Worm (Caenorhabditis elegans) whole organism, L4 larva: ENCODE results near the gene cdh-1.

Experiments used
- D1046.2 ChIP-seq: fragments of 200-800 bp; sonication (Bioruptor generic); IDR thresholded peaks from 2 replicates; pipeline ENCODE4 v1.3.6; 2022; ENCODE audit warnings: missing genetic modification characterization, missing compliant biosample characterization
- F26F4.8 ChIP-seq: fragments of 200-800 bp; sonication (Bioruptor generic); conservative IDR thresholded peaks from 2 replicates; pipeline ENCODE4 v1.3.6; 2022; ENCODE audit warnings: missing genetic modification characterization, missing compliant biosample characterization
- F37D6.2 ChIP-seq: sonication (generic microtip); optimal IDR thresholded peaks from 2 replicates; lab custom pipeline; 2016; ENCODE audit warnings: mild to moderate bottlenecking, missing genetic modification characterization, missing compliant biosample characterization
- F49E8.2 ChIP-seq: sonication (generic microtip); optimal IDR thresholded peaks from 2 replicates; lab custom pipeline; 2016; ENCODE audit warnings: missing compliant biosample characterization, mild to moderate bottlenecking, missing genetic modification characterization, borderline replicate concordance
- R02D3.7 ChIP-seq: fragments of 150-350 bp; sonication (generic microtip); optimal IDR thresholded peaks from 3 replicates; lab custom pipeline; 2014; ENCODE audit warnings: missing biosample characterization, missing genetic modification characterization
- T26A8.4 ChIP-seq: fragments of 200-800 bp; sonication (Bioruptor generic); IDR thresholded peaks from 2 replicates; pipeline ENCODE4 v1.3.6; 2022; ENCODE audit warnings: missing genetic modification characterization, missing compliant biosample characterization
- Y105C5A.15 ChIP-seq: fragments of 200-800 bp; sonication (Bioruptor generic); IDR thresholded peaks from 2 replicates; pipeline ENCODE4 v1.3.6; 2022; ENCODE audit warnings: missing genetic modification characterization, missing compliant biosample characterization
- ZK546.5 ChIP-seq, 2 experiments: sonication (generic microtip); optimal IDR thresholded peaks; 2 replicates each; lab custom pipeline; 2017; ENCODE audit warnings: missing biosample characterization in 2 of 2, missing genetic modification characterization in 2 of 2
- aha-1 ChIP-seq: fragments of 150-350 bp; peaks from one replicate; lab custom pipeline; 2014; ENCODE audit warnings: missing biosample characterization, missing genetic modification characterization
- attf-4 ChIP-seq: sonication (generic microtip); optimal IDR thresholded peaks from 3 replicates; lab custom pipeline; 2017; ENCODE audit warnings: missing biosample characterization, missing genetic modification characterization
- ceh-28 ChIP-seq: fragments of 150-350 bp; optimal IDR thresholded peaks from 2 replicates; lab custom pipeline; 2014; ENCODE audit warnings: missing biosample characterization, missing genetic modification reagents, missing genetic modification characterization
- ceh-62 ChIP-seq: sonication (generic microtip); optimal IDR thresholded peaks from 2 replicates; lab custom pipeline; 2017; ENCODE audit warnings: missing biosample characterization, missing genetic modification characterization
- ceh-82 ChIP-seq: sonication (generic microtip); optimal IDR thresholded peaks from 2 replicates; lab custom pipeline; 2017; ENCODE audit warnings: missing biosample characterization, missing genetic modification characterization
- ces-1 ChIP-seq: fragments of 150-350 bp; sonication (generic microtip); optimal IDR thresholded peaks from 4 replicates; lab custom pipeline; 2014; ENCODE audit warnings: missing biosample characterization, missing genetic modification reagents, missing genetic modification characterization
- daf-19 ChIP-seq: fragments of 200-800 bp; sonication (Bioruptor generic); conservative IDR thresholded peaks from 2 replicates; pipeline ENCODE4 v1.3.6; 2022; ENCODE audit warnings: missing genetic modification characterization, missing compliant biosample characterization
- dmd-6 ChIP-seq: fragments of 200-800 bp; sonication (Bioruptor generic); IDR thresholded peaks from 2 replicates; pipeline ENCODE4 v1.3.6; 2022; ENCODE audit warnings: missing genetic modification reagents, missing genetic modification characterization, missing compliant biosample characterization
- duxl-1 ChIP-seq: sonication (generic microtip); optimal IDR thresholded peaks from 2 replicates; lab custom pipeline; 2016; ENCODE audit warnings: mild to moderate bottlenecking, missing genetic modification characterization, moderate library complexity, missing compliant biosample characterization; ENCODE audit not compliant: poor library complexity
- egl-43 ChIP-seq: fragments of 200-800 bp; sonication (Bioruptor generic); IDR thresholded peaks from 2 replicates; pipeline ENCODE4 v1.3.6; 2022; ENCODE audit warnings: missing genetic modification reagents, missing genetic modification characterization, missing compliant biosample characterization
- gei-8 ChIP-seq: fragments of 200-800 bp; sonication (Bioruptor generic); optimal IDR thresholded peaks from 2 replicates; lab custom pipeline; 2018; ENCODE audit warnings: mild to moderate bottlenecking, missing genetic modification characterization, missing compliant biosample characterization
- hif-1 ChIP-seq, 2 experiments: sonication (generic microtip); optimal IDR thresholded peaks; 2 replicates each; lab custom pipeline; 2016 to 2017; ENCODE audit warnings: missing compliant biosample characterization in 2 of 2, missing genetic modification characterization in 2 of 2, missing genetic modification reagents in 2 of 2, missing genotype in 2 of 2, mild to moderate bottlenecking in 1 of 2
- hlh-11 ChIP-seq: fragments of 200-800 bp; sonication (Bioruptor generic); optimal IDR thresholded peaks from 2 replicates; lab custom pipeline; 2018; ENCODE audit warnings: mild to moderate bottlenecking, missing genetic modification characterization, missing compliant biosample characterization
- hlh-30 ChIP-seq: sonication (generic microtip); optimal IDR thresholded peaks from 2 replicates; lab custom pipeline; 2017; ENCODE audit warnings: antibody characterized with exemption, mild to moderate bottlenecking, missing genetic modification characterization, missing compliant biosample characterization; ENCODE audit not compliant: insufficient read depth
- jun-1 ChIP-seq: fragments of 150-350 bp; optimal IDR thresholded peaks from 2 replicates; lab custom pipeline; 2014; ENCODE audit warnings: missing biosample characterization, missing genetic modification reagents, missing genetic modification characterization
- lim-7 ChIP-seq: fragments of 200-800 bp; sonication (Bioruptor generic); IDR thresholded peaks from 2 replicates; pipeline ENCODE4 v1.3.6; 2022; ENCODE audit warnings: missing genetic modification characterization, missing compliant biosample characterization
- lin-29 ChIP-seq: fragments of 200-800 bp; sonication (Bioruptor generic); IDR thresholded peaks from 2 replicates; pipeline ENCODE4 v1.3.6; 2022; ENCODE audit warnings: missing genetic modification reagents, missing genetic modification characterization, missing compliant biosample characterization
- lin-38 ChIP-seq: fragments of 200-800 bp; sonication (Bioruptor generic); IDR thresholded peaks from 2 replicates; pipeline ENCODE4 v1.3.6; 2022; ENCODE audit warnings: missing genetic modification reagents, missing genetic modification characterization, missing compliant biosample characterization
- lin-39 ChIP-seq: fragments of 150-350 bp; optimal IDR thresholded peaks from 2 replicates; lab custom pipeline; 2014; ENCODE audit warnings: missing biosample characterization, missing genetic modification reagents, missing genetic modification characterization
- lsy-2 ChIP-seq, 2 experiments: fragments of 150-350 bp in 1 of 2; sonication (generic microtip) in 1 of 2; optimal IDR thresholded peaks; 2 replicates each; lab custom pipeline; 2014 to 2017; ENCODE audit warnings: missing biosample characterization in 2 of 2, missing genetic modification characterization in 2 of 2
- madf-5 ChIP-seq, 2 experiments: fragments of 200-800 bp; sonication (Bioruptor generic); IDR thresholded peaks; 2 replicates each; pipeline ENCODE4 v1.3.6; 2022; ENCODE audit warnings: missing compliant biosample characterization in 2 of 2, missing genetic modification characterization in 2 of 2
- madf-9 ChIP-seq: fragments of 200-800 bp; sonication (Bioruptor generic); conservative IDR thresholded peaks from 2 replicates; pipeline ENCODE4 v1.3.6; 2022; ENCODE audit warnings: missing genetic modification reagents, missing genetic modification characterization, missing compliant biosample characterization
- mdl-1 ChIP-seq, 2 experiments: fragments of 150-350 bp in 1 of 2; sonication (generic microtip) in 1 of 2; optimal IDR thresholded peaks; 2 replicates each; lab custom pipeline; 2014 to 2017; ENCODE audit warnings: missing biosample characterization in 2 of 2, missing genetic modification characterization in 2 of 2
- mdt-29 ChIP-seq: fragments of 200-800 bp; sonication (Bioruptor generic); IDR thresholded peaks from 2 replicates; pipeline ENCODE4 v1.3.6; 2022; ENCODE audit warnings: missing genetic modification reagents, missing genetic modification characterization, missing compliant biosample characterization
- mep-1 ChIP-seq: fragments of 150-350 bp; sonication (generic microtip); optimal IDR thresholded peaks from 3 replicates; lab custom pipeline; 2014; ENCODE audit warnings: missing biosample characterization, missing genetic modification characterization
- nhr-11 ChIP-seq: fragments of 150-350 bp; optimal IDR thresholded peaks from 2 replicates; lab custom pipeline; 2014; ENCODE audit warnings: missing biosample characterization, missing genetic modification characterization
- nhr-111 ChIP-seq: fragments of 200-800 bp; sonication (Bioruptor generic); optimal IDR thresholded peaks from 2 replicates; lab custom pipeline; 2018; ENCODE audit warnings: mild to moderate bottlenecking, missing genetic modification characterization, missing compliant biosample characterization
- nhr-237 ChIP-seq: sonication (generic microtip); optimal IDR thresholded peaks from 2 replicates; lab custom pipeline; 2017; ENCODE audit warnings: missing biosample characterization, missing genetic modification characterization
- nhr-42 ChIP-seq: fragments of 200-800 bp; sonication (Bioruptor generic); IDR thresholded peaks from 2 replicates; pipeline ENCODE4 v1.3.6; 2022; ENCODE audit warnings: missing genetic modification characterization, missing compliant biosample characterization
- nhr-48 ChIP-seq: sonication (generic microtip); optimal IDR thresholded peaks from 2 replicates; lab custom pipeline; 2016; ENCODE audit warnings: mild to moderate bottlenecking, missing genetic modification characterization, missing compliant biosample characterization
- nhr-6 ChIP-seq: fragments of 150-350 bp; optimal IDR thresholded peaks from 2 replicates; lab custom pipeline; 2014; ENCODE audit warnings: missing biosample characterization, missing genetic modification characterization
- nhr-77 ChIP-seq: fragments of 150-350 bp; optimal IDR thresholded peaks from 2 replicates; lab custom pipeline; 2014; ENCODE audit warnings: missing biosample characterization, missing genetic modification characterization
- pha-4 ChIP-seq, 2 experiments: fragments of 150-350 bp in 1 of 2; fragments of 200-800 bp in 1 of 2; sonication (Bioruptor generic) in 1 of 2; IDR thresholded peaks in 1 of 2; optimal IDR thresholded peaks in 1 of 2; 2 replicates each; pipeline versions ENCODE4 v1.3.6 to Lab custom; 2014 to 2022; ENCODE audit warnings: missing genetic modification characterization in 2 of 2, missing genetic modification reagents in 2 of 2, missing biosample characterization in 1 of 2, missing compliant biosample characterization in 1 of 2
- php-3 ChIP-seq: fragments of 200-800 bp; sonication (Bioruptor generic); IDR thresholded peaks from 2 replicates; pipeline ENCODE4 v1.3.6; 2022; ENCODE audit warnings: missing genetic modification reagents, missing genetic modification characterization, missing compliant biosample characterization
- rbr-2 ChIP-seq: sonication (generic microtip); optimal IDR thresholded peaks from 2 replicates; lab custom pipeline; 2016; ENCODE audit warnings: missing genotype, missing genetic modification characterization, missing compliant biosample characterization
- set-16 ChIP-seq: fragments of 200-800 bp; sonication (Bioruptor generic); IDR thresholded peaks from 2 replicates; pipeline ENCODE4 v1.3.6; 2022; ENCODE audit warnings: missing genetic modification reagents, missing genetic modification characterization, missing compliant biosample characterization
- unc-130 ChIP-seq: sonication (generic microtip); optimal IDR thresholded peaks from 2 replicates; lab custom pipeline; 2016; ENCODE audit warnings: missing genetic modification reagents, missing genetic modification characterization, missing compliant biosample characterization
- unc-62 ChIP-seq, 3 experiments: fragments of 150-350 bp in 1 of 3; sonication (generic microtip); optimal IDR thresholded peaks in 2 of 3; peaks in 1 of 3; 1 replicate in 1 of 3; 2 replicates in 2 of 3; lab custom pipeline; 2014 to 2017; ENCODE audit warnings: missing biosample characterization in 3 of 3, missing genetic modification characterization in 3 of 3, missing genetic modification reagents in 3 of 3, missing genotype in 1 of 3
- zfp-2 ChIP-seq: sonication (generic microtip); optimal IDR thresholded peaks from 2 replicates; lab custom pipeline; 2016; ENCODE audit warnings: mild to moderate bottlenecking, missing genetic modification characterization, missing compliant biosample characterization
- ztf-11 ChIP-seq: fragments of 150-350 bp; optimal IDR thresholded peaks from 2 replicates; lab custom pipeline; 2014; ENCODE audit warnings: missing biosample characterization, missing genetic modification characterization
- ztf-7 ChIP-seq: fragments of 150-350 bp; optimal IDR thresholded peaks from 2 replicates; lab custom pipeline; 2014; ENCODE audit warnings: missing biosample characterization, missing genetic modification characterization

Gene cdh-1

DNA sequence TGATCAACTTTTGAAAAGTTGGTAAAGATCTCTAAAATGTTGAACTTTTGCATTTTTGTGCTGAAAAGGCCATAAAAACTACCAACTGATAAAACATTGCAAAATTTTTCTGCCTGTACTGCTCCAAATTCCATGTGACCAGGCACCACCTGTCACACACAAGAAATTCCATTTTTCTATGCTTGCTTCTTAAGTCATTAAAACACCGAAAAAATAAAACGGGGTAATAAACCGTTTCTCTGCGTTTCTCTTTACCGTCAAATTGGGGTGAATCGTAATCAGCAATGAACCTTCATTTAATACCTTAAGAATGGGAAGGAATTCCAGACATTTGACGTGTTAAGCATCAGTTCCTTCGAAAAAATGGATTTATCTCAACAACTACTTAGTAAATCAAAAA is 40.5 kb upstream of the cdh-1 start (continued):
- no peak for TF ChIP-seq unc-130 (GFP tag; lab: Kevin White, UChicago)
- TF ChIP-seq F37D6.2 (tag; lab: Kevin White, UChicago), result no peak
- peak; percentile 44 for TF ChIP-seq nhr-48 (tag; lab: Kevin White, UChicago)
- peak; percentile 88 for TF ChIP-seq hlh-11 (tag; lab: Kevin White, UChicago)
- TF ChIP-seq hif-1 (tag; optimal IDR thresholded peaks at IDR 0.05; lab: Kevin White, UChicago), result no peak
- peak; percentile 99 for TF ChIP-seq php-3 (GFP tag; lab: Robert Waterston, UW)
- no peak for TF ChIP-seq lin-38
- TF ChIP-seq hlh-30 (tag; lab: Kevin White, UChicago), result peak; percentile 53
- peak; percentile 78 for TF ChIP-seq nhr-77 (tag; lab: Kevin White, UChicago)
- no peak for TF ChIP-seq zfp-2 (tag; lab: Kevin White, UChicago)
- peak in 1 of 2 experiments; percentile 10 for TF ChIP-seq mdl-1 (tag; optimal IDR thresholded peaks at IDR 0.05; lab: Kevin White, UChicago)
- TF ChIP-seq mep-1 (tag; lab: Kevin White, UChicago), result peak; percentile 35
- TF ChIP-seq R02D3.7 (tag; lab: Kevin White, UChicago), result no peak
- no peak for TF ChIP-seq mdt-29 (GFP tag; lab: Robert Waterston, UW)
- TF ChIP-seq dmd-6 (GFP tag; lab: Robert Waterston, UW), result peak; percentile 93
- no peak for TF ChIP-seq F26F4.8 (GFP tag; lab: Robert Waterston, UW)
- TF ChIP-seq lim-7, result no peak
- peak in 1 of 2 experiments; percentile 90 for TF ChIP-seq unc-62 (GFP tag; optimal IDR thresholded peaks at IDR 0.05 in 1 of 2; lab: Kevin White, UChicago)
- TF ChIP-seq unc-62 (tag; optimal IDR thresholded peaks at IDR 0.05; lab: Kevin White, UChicago), result no peak

DNA sequence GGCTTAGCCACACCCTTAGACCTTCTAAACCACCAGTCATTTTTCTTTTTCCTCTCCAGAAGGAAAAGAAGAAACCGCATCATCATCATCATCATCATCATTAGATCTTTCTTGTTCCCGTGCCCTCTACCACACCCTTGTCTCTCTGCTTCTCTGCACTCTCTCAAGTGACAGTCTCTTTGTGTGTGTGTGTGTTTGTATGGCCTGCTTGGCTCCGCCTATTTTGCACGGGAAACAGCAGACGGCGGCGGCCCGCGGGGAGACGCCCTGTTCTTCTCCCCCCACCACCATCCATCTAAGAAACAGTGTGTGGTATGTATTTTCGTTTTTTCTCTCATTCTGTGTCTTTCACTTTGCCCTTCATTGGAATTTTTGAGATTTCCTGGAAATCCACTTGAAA is 38.9 kb upstream of the cdh-1 start:
- TF ChIP-seq madf-9 (GFP tag; lab: Robert Waterston, UW), result no peak
- no peak for TF ChIP-seq duxl-1 (tag; lab: Kevin White, UChicago)
- TF ChIP-seq ceh-28 (tag; lab: Kevin White, UChicago), result no peak
- peak; percentile 95 for TF ChIP-seq hlh-30 (tag; lab: Kevin White, UChicago)
- TF ChIP-seq rbr-2, result peak; percentile 9
- peak; percentile 55 for TF ChIP-seq set-16 (GFP tag; lab: Robert Waterston, UW)
- no peak for TF ChIP-seq ztf-7 (tag; lab: Kevin White, UChicago)
- TF ChIP-seq zfp-2 (tag; lab: Kevin White, UChicago), result no peak
- TF ChIP-seq nhr-42 (GFP tag; lab: Robert Waterston, UW), result no peak
- TF ChIP-seq ceh-82 (tag; lab: Kevin White, UChicago), result no peak
- TF ChIP-seq attf-4 (tag; lab: Kevin White, UChicago), result no peak
- no peak for TF ChIP-seq nhr-237 (tag; lab: Kevin White, UChicago)
- no peak for TF ChIP-seq pha-4 (GFP tag; IDR thresholded peaks at IDR 0.05; lab: Robert Waterston, UW)
- no peak for TF ChIP-seq pha-4 (tag; optimal IDR thresholded peaks at IDR 0.05; lab: Kevin White, UChicago)
- no peak for TF ChIP-seq lin-39 (tag; lab: Kevin White, UChicago)
- no peak for TF ChIP-seq D1046.2 (GFP tag; lab: Robert Waterston, UW)
- TF ChIP-seq mdl-1 (tag; optimal IDR thresholded peaks at IDR 0.05; lab: Kevin White, UChicago), result peak; percentile 33 to 94
- no peak for TF ChIP-seq daf-19 (GFP tag; lab: Robert Waterston, UW)
- TF ChIP-seq madf-5 (GFP tag; IDR thresholded peaks at IDR 0.05; lab: Robert Waterston, UW), result no peak
- no peak for TF ChIP-seq nhr-11 (tag; lab: Kevin White, UChicago)
- TF ChIP-seq ces-1 (GFP tag; lab: Kevin White, UChicago), result no peak
- TF ChIP-seq T26A8.4 (GFP tag; lab: Robert Waterston, UW), result no peak
- peak; percentile 97 for TF ChIP-seq aha-1 (tag; lab: Kevin White, UChicago)
- TF ChIP-seq lin-29 (GFP tag; lab: Robert Waterston, UW), result no peak
- no peak for TF ChIP-seq ztf-11
- no peak for TF ChIP-seq hif-1 (tag; optimal IDR thresholded peaks at IDR 0.05; lab: Kevin White, UChicago)
- TF ChIP-seq ZK546.5 (tag; optimal IDR thresholded peaks at IDR 0.05; lab: Kevin White, UChicago), result no peak
- TF ChIP-seq mep-1 (tag; lab: Kevin White, UChicago), result peak; percentile 80
- TF ChIP-seq nhr-6 (tag; lab: Kevin White, UChicago), result peak; percentile 31
- TF ChIP-seq gei-8 (GFP tag; lab: Kevin White, UChicago), result no peak
- TF ChIP-seq F49E8.2 (tag; lab: Kevin White, UChicago), result no peak
- no peak for TF ChIP-seq jun-1 (tag; lab: Kevin White, UChicago)
- TF ChIP-seq ceh-62 (tag; lab: Kevin White, UChicago), result no peak
- no peak for TF ChIP-seq egl-43 (GFP tag; lab: Robert Waterston, UW)
- no peak for TF ChIP-seq Y105C5A.15
- TF ChIP-seq lsy-2 (tag; optimal IDR thresholded peaks at IDR 0.05; lab: Kevin White, UChicago), result peak in 1 of 2 experiments; percentile 59
- TF ChIP-seq nhr-111 (GFP tag; lab: Kevin White, UChicago), result no peak
